Worm (Caenorhabditis elegans): ENCODE results near the gene del-2.
A peak's percentile ranks its signal among the peaks of the same experiment; 100 is the strongest.
"Not testable (repeated sequence)": the region's sequence is repeated elsewhere in the genome, so short reads cannot be mapped to it uniquely, and the experiment has no call there.

Gene del-2

DNA sequence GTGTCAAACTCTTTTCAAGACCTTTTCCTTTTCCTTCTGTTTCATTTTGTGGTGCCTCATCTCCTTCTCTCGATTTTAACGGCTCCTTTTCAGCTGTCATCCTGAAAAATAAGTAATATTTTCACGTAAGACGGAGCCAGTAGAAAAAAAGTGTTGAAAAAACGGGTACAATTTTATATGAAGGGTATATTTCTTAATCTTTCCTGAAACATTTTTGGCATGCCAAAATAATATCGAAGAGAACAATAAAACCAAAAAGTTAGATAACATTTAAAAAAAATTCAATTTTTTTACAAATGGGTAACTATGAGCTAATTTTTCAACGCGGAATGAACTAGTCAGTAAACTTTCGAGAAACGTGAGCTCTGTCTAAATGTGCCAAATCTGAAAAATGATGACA is 40.2 kb downstream of the del-2 start, which contains the start of gene aat-1:
Gene aat-1 (minus strand): TSS at position 101 of the 400 bp plus-strand sequence.
- TF ChIP-seq attf-3 (GFP tag; conservative IDR thresholded peaks at IDR 0.05) (no peak), ceh-91 (GFP tag; IDR thresholded peaks at IDR 0.05) (no peak), cebp-1 (GFP tag; IDR thresholded peaks at IDR 0.05) (no peak), cebp-1 (tag; optimal IDR thresholded peaks at IDR 0.05) (no peak)

DNA sequence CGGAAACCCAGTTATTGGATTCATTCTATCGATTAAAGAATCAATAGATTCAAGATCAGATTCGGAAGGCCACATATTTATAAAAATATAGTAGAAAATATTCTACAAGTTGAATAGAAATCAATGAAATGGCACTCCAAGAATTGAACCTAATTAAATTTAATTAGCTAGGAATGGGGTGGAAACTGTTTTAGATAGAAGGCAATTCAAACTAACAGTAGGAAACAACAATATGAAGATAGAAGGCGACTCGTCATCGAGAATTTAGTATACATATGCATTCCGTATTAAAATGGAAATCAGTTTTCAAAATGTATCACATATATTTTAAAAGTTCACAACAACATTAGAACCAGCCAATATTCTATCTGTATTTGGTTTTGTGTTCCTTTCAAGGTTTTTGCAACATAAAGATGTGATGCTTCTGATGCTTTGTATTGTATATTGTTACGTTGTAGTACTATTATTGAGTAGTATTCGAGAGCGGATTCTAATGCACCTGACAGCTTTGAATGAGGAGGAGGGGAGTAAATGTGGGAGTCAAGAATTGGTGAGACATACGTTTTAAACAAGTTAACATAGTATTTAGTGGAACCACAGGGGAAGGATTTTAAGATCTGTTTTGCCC is 45.9 kb downstream of the del-2 start, which contains the start of the genes F27C8.3 and F27C8.2:
Gene F27C8.3 (minus strand): TSS at position 101 of the 628 bp plus-strand sequence.
Gene F27C8.2 (plus strand): TSS at position 578 of the 628 bp plus-strand sequence.
- TF ChIP-seq dpl-1 (GFP tag; optimal IDR thresholded peaks at IDR 0.05); tbp1 (GFP tag; optimal IDR thresholded peaks at IDR 0.05); Y79H2A.3 (GFP tag; conservative IDR thresholded peaks at IDR 0.05): not testable (repeated sequence)

ce11 chrIV:9593456-9593855 is 48.4 kb downstream of the del-2 start, which contains the start of gene spp-18:
TSS of gene spp-18 (plus strand) at chrIV:9593712.
- TF ChIP-seq hrde-1 (tag; optimal IDR thresholded peaks at IDR 0.05; ENCODE audit: borderline replicate concordance), result no peak
- TF ChIP-seq ets-4 (GFP tag; optimal IDR thresholded peaks at IDR 0.05), result peak; percentile 75
- peak; percentile 68; the same call in 1 of the 2 replicates for TF ChIP-seq cebp-1 (GFP tag; IDR thresholded peaks at IDR 0.05)
- TF ChIP-seq cebp-1 (tag; optimal IDR thresholded peaks at IDR 0.05), result no peak
- peak; percentile 87 for TF ChIP-seq nhr-80 (tag; optimal IDR thresholded peaks at IDR 0.05)
- no peak for TF ChIP-seq F57A8.1 (GFP tag; optimal IDR thresholded peaks at IDR 0.05)
- TF ChIP-seq nhr-90 (tag; optimal IDR thresholded peaks at IDR 0.05), result no peak
- TF ChIP-seq nhr-120 (GFP tag; IDR thresholded peaks at IDR 0.05), result no peak
- TF ChIP-seq D2030.7 (GFP tag; IDR thresholded peaks at IDR 0.05), result no peak
- no peak for TF ChIP-seq F37B4.10 (GFP tag; IDR thresholded peaks at IDR 0.05)
- no peak for TF ChIP-seq dpl-1 (GFP tag; optimal IDR thresholded peaks at IDR 0.05)
- no peak for TF ChIP-seq efl-1 (GFP tag; optimal IDR thresholded peaks at IDR 0.05)
- TF ChIP-seq dox-1 (GFP tag; IDR thresholded peaks at IDR 0.05), result 0 out of 2 replicates have a peak, but pooled peaks have one; percentile 37
- TF ChIP-seq mel-28 (tag; optimal IDR thresholded peaks at IDR 0.05; ENCODE audit: borderline replicate concordance), result no peak

ce11 chrIV:9592413-9592812 is 49.4 kb downstream of the del-2 start, which contains the start of gene pei-1:
TSS of gene pei-1 (minus strand) at chrIV:9592513.
- no peak for TF ChIP-seq T26A5.8 (tag; optimal IDR thresholded peaks at IDR 0.05)
- no peak for TF ChIP-seq attf-3 (GFP tag; conservative IDR thresholded peaks at IDR 0.05)
- no peak for TF ChIP-seq rec-8 (tag; optimal IDR thresholded peaks at IDR 0.05)
- TF ChIP-seq lsy-27 (tag; optimal IDR thresholded peaks at IDR 0.05; ENCODE audit: borderline replicate concordance, insufficient read depth), result no peak
- no peak for TF ChIP-seq Y67H2A.10 (GFP tag; conservative IDR thresholded peaks at IDR 0.05)
- TF ChIP-seq T07F8.4 (tag; optimal IDR thresholded peaks at IDR 0.05), result no peak

ce11 chrIV:9588784-9589457 is 52.9 kb downstream of the del-2 start, which contains the start of gene trcs-1:
TSS of gene trcs-1 (minus strand) at chrIV:9588834.
- TF ChIP-seq Y56A3A.18 (GFP tag; IDR thresholded peaks at IDR 0.05) (no peak), madf-8 (GFP tag; conservative IDR thresholded peaks at IDR 0.05) (peak; percentile 92), bed-2 (GFP tag; IDR thresholded peaks at IDR 0.05) (no peak), ccch-3 (GFP tag; optimal IDR thresholded peaks at IDR 0.05) (no peak), hmg-1.2 (GFP tag; IDR thresholded peaks at IDR 0.05) (no peak), B0336.3 (GFP tag; IDR thresholded peaks at IDR 0.05) (peak; percentile 70), D2030.7 (GFP tag; IDR thresholded peaks at IDR 0.05) (peak; percentile 77; the same call in 1 of the 2 replicates), rec-8 (tag; optimal IDR thresholded peaks at IDR 0.05) (no peak), ztf-3 (GFP tag; optimal IDR thresholded peaks at IDR 0.05) (no peak), aptf-2 (GFP tag; conservative IDR thresholded peaks at IDR 0.05) (no peak), madf-10 (tag; optimal IDR thresholded peaks at IDR 0.05) (no peak), lin-40 (tag; optimal IDR thresholded peaks at IDR 0.05) (no peak), ztf-26 (tag; optimal IDR thresholded peaks at IDR 0.05) (no peak), ceh-40 (GFP tag; IDR thresholded peaks at IDR 0.05) (no peak), aptf-3 (GFP tag; IDR thresholded peaks at IDR 0.05) (no peak), Y67H2A.10 (GFP tag; conservative IDR thresholded peaks at IDR 0.05) (no peak), madf-3 (GFP tag; IDR thresholded peaks at IDR 0.05) (no peak), F49E8.2 (tag; optimal IDR thresholded peaks at IDR 0.05; ENCODE audit: insufficient read depth) (peak; percentile 70), lsy-27 (tag; optimal IDR thresholded peaks at IDR 0.05; ENCODE audit: borderline replicate concordance, insufficient read depth) (no peak), nhr-90 (tag; optimal IDR thresholded peaks at IDR 0.05) (no peak)
